Fruit fly (Drosophila melanogaster): ENCODE data around the gene Rcd-1.

Rcd-1 gene

dm6 chrX:19683040-19683875 is 44.7 kb downstream of the Rcd-1 start, which contains the start of the genes dome and Ubqn (continued):
- peak; percentile 42 for TF ChIP-seq CG3995 (GFP tag; optimal IDR thresholded peaks at IDR 0.05)
- no peak for TF ChIP-seq esg (GFP tag; conservative IDR thresholded peaks at IDR 0.05)
- peak; percentile 67; the same call in 2 of the 3 replicates for TF ChIP-seq CG17361 (GFP tag; IDR thresholded peaks at IDR 0.05)
- no peak for TF ChIP-seq fd64A (GFP tag; optimal IDR thresholded peaks at IDR 0.05)
- no peak; the same call in 1 of the 2 replicates for TF ChIP-seq ssp (GFP tag; IDR thresholded peaks at IDR 0.05)
- no peak for TF ChIP-seq CG8944 (GFP tag; optimal IDR thresholded peaks at IDR 0.05)
- TF ChIP-seq HmgZ (tag; optimal IDR thresholded peaks at IDR 0.05): peak; percentile 10
- TF ChIP-seq Dad (GFP tag; optimal IDR thresholded peaks at IDR 0.05): no peak
- TF ChIP-seq CG1233 (GFP tag; optimal IDR thresholded peaks at IDR 0.05): no peak
- no peak for TF ChIP-seq Jarid2 (GFP tag; optimal IDR thresholded peaks at IDR 0.05)
- TF ChIP-seq Atf3 (GFP tag; optimal IDR thresholded peaks at IDR 0.05): no peak
- TF ChIP-seq tx (GFP tag; optimal IDR thresholded peaks at IDR 0.05): no peak
- peak; percentile 11 for TF ChIP-seq odd (GFP tag; optimal IDR thresholded peaks at IDR 0.05)
- TF ChIP-seq sima (GFP tag; optimal IDR thresholded peaks at IDR 0.05): no peak
- TF ChIP-seq wor (GFP tag; IDR thresholded peaks at IDR 0.05): no peak
- TF ChIP-seq E2f1 (GFP tag; IDR thresholded peaks at IDR 0.05): no peak
- no peak for TF ChIP-seq CG30431 (GFP tag; optimal IDR thresholded peaks at IDR 0.05)
- no peak for TF ChIP-seq PHDP (tag; optimal IDR thresholded peaks at IDR 0.05)
- peak; percentile 94 for TF ChIP-seq pzg (GFP tag; optimal IDR thresholded peaks at IDR 0.05)
- TF ChIP-seq Poxn (GFP tag; IDR thresholded peaks at IDR 0.05): no peak
- TF ChIP-seq D19B (GFP tag; optimal IDR thresholded peaks at IDR 0.05): no peak
- peak; percentile 88 for TF ChIP-seq sna (GFP tag; IDR thresholded peaks at IDR 0.05; ENCODE audit: partially characterized antibody)
- TF ChIP-seq otp (GFP tag; IDR thresholded peaks at IDR 0.05): no peak
- no peak for TF ChIP-seq CG4854 (GFP tag; optimal IDR thresholded peaks at IDR 0.05)
- 0 out of 2 replicates have a peak, but pooled peaks have one; percentile 14 for TF ChIP-seq CG6272 (GFP tag; IDR thresholded peaks at IDR 0.05)
- TF ChIP-seq CG6683 (GFP tag; optimal IDR thresholded peaks at IDR 0.05): no peak
- no peak for TF ChIP-seq pan (optimal IDR thresholded peaks at IDR 0.05)
- TF ChIP-seq pan (GFP tag; optimal IDR thresholded peaks at IDR 0.05 in 1 of 2, IDR thresholded peaks at IDR 0.05 in 1 of 2): no peak
- no peak for TF ChIP-seq bcd (GFP tag; optimal IDR thresholded peaks at IDR 0.05)
- TF ChIP-seq CG2889 (GFP tag; IDR thresholded peaks at IDR 0.05): no peak
- no peak for TF ChIP-seq CG3838 (GFP tag; optimal IDR thresholded peaks at IDR 0.05)
- peak; percentile 2 for TF ChIP-seq wek (GFP tag; optimal IDR thresholded peaks at IDR 0.05)
- peak; percentile 72 for TF ChIP-seq stwl (tag; optimal IDR thresholded peaks at IDR 0.05)
- no peak for TF ChIP-seq luna (GFP tag; optimal IDR thresholded peaks at IDR 0.05)
- TF ChIP-seq abd-A (tag; optimal IDR thresholded peaks at IDR 0.05): no peak
- peak; percentile 34 for TF ChIP-seq kni (GFP tag; optimal IDR thresholded peaks at IDR 0.05)
- TF ChIP-seq lab (GFP tag; optimal IDR thresholded peaks at IDR 0.05): no peak
- TF ChIP-seq Pdp1 (GFP tag; optimal IDR thresholded peaks at IDR 0.05): peak in 1 of 2 experiments; percentile 36
- TF ChIP-seq Hand (GFP tag; optimal IDR thresholded peaks at IDR 0.05): peak; percentile 30
- TF ChIP-seq CG2678 (tag; optimal IDR thresholded peaks at IDR 0.05): no peak
- no peak for TF ChIP-seq CG10209 (GFP tag; optimal IDR thresholded peaks at IDR 0.05)
- peak; percentile 90 for TF ChIP-seq unc-4 (GFP tag; IDR thresholded peaks at IDR 0.05; ENCODE audit: partially characterized antibody)
- no peak for TF ChIP-seq slou (GFP tag; optimal IDR thresholded peaks at IDR 0.05)
- no peak for TF ChIP-seq Usf (GFP tag; optimal IDR thresholded peaks at IDR 0.05)
- TF ChIP-seq Six4 (GFP tag; optimal IDR thresholded peaks at IDR 0.05): no peak
- TF ChIP-seq Sox100B (GFP tag; optimal IDR thresholded peaks at IDR 0.05): no peak
- peak; percentile 7 for TF ChIP-seq Side (GFP tag; optimal IDR thresholded peaks at IDR 0.05)
- no peak for TF ChIP-seq CG8281 (tag; optimal IDR thresholded peaks at IDR 0.05)
- no peak for TF ChIP-seq CG17829 (tag; optimal IDR thresholded peaks at IDR 0.05)

Data from whole organism, embryonic.